Fruit fly (Drosophila melanogaster) S2 (cell line): ENCODE data around the gene Or82a.

Source experiments
- CG8478 ChIP-seq: fragments of >200 bp; optimal IDR thresholded peaks from 2 replicates; lab custom pipeline; 2018
- CTCF ChIP-seq, 2 experiments: fragments of >200 bp; optimal IDR thresholded peaks; 2 replicates each; lab custom pipeline; 2018

DNA sequence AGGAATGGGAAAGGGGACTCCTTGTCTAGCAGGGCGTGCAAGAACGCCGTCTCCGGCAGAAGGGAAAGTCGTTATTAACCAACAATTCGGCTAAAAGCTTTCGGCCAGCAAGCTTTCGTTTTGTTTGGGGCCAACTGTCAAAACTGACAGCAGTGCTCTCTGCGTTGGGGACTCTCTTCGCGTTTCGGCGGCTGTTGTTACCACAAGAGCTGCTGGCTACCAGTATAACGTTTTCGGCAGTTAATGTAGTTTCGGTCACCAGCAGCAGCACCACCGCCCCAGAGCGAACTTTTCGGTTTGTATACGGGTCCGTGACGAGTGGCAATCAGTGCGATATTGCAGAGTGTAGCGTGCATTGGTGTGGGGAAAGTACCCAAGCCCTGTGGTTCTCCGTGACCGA lies 23.3 kb downstream of the Or82a start, which contains the start of gene cpx:
- TF ChIP-seq CG8478 (lab: Kevin White, UChicago) (no peak), CTCF (optimal IDR thresholded peaks at IDR 0.05; lab: Kevin White, UChicago) (no peak)
